Worm (Caenorhabditis elegans): ENCODE measurements around the gene cyp-33B1.

The cyp-33B1 gene

ce11 chrV:9090824-9091798, 50.0 kb downstream of the cyp-33B1 start:
- TF ChIP-seq snpc-4 (tag; optimal IDR thresholded peaks at IDR 0.05): peak; percentile 18

ce11 chrV:9092209-9092608, 51.1 kb downstream of the cyp-33B1 start, which contains the start of gene T27E4.1:
TSS of gene T27E4.1 (plus strand) at chrV:9092345.
- TF ChIP-seq lsy-2 (tag; optimal IDR thresholded peaks at IDR 0.05) (peak in 1 of 2 experiments; percentile 4), sma-9 (GFP tag; optimal IDR thresholded peaks at IDR 0.05) (peak; percentile 28), sma-9 (tag; optimal IDR thresholded peaks at IDR 0.05) (no peak), nhr-129 (tag; optimal IDR thresholded peaks at IDR 0.05) (peak; percentile 24), fos-1 (tag; optimal IDR thresholded peaks at IDR 0.05) (no peak), C34F6.9 (tag; optimal IDR thresholded peaks at IDR 0.05) (peak; percentile 40), lin-13 (GFP tag; optimal IDR thresholded peaks at IDR 0.05) (no peak), unc-55 (GFP tag; optimal IDR thresholded peaks at IDR 0.05) (peak; percentile 53), zag-1 (tag; optimal IDR thresholded peaks at IDR 0.05) (peak; percentile 53)

Measured in whole organism, L2 larva.